Fruit fly (Drosophila melanogaster): ENCODE data around the gene Obp28a.

DNA sequence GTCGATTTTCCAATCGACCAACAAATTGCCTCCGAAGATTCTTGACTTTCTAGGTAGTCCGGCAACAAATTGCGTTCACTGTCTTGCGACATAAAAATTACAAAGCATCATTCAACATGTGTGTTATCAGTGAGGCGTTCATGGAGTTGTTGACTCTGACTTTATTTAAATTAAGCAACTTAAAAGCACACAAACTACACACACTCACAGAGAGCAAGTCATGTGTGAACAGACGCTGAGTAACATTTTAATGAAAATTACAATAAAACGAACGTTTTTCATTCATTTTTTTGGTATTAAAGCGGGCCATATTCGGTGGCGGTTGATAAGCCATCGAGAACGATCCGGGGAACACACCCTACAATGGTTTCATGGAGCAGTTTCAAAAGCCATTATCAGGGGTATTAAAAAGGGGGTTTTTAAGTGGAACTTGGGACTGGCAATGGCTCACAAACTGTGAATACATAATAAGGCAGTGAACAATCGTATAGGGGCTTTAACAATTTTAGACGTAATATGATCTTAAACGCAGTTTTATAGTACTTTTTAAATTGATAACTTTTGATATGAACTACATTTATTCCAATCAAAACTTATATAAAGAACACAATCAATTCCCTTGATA is 31.1 kb upstream of the Obp28a start:
- TF ChIP-seq CG8478 (optimal IDR thresholded peaks at IDR 0.05) (no peak), usp (GFP tag; optimal IDR thresholded peaks at IDR 0.05) (no peak), psq (optimal IDR thresholded peaks at IDR 0.05) (no peak), Dll (optimal IDR thresholded peaks at IDR 0.05) (no peak), pan (optimal IDR thresholded peaks at IDR 0.05) (no peak)

All from whole organism.